Worm (Caenorhabditis elegans) whole organism, young adult: ENCODE data around the gene C56G2.5.

Experiments used
- C06A6.2 ChIP-seq: fragments of 200-800 bp; sonication (Bioruptor generic); conservative IDR thresholded peaks from 2 replicates; pipeline ENCODE4 v1.3.6; 2022; ENCODE audit warnings: missing genetic modification characterization, missing compliant biosample characterization
- C17E4.6 ChIP-seq: fragments of 200-800 bp; sonication (Bioruptor generic); IDR thresholded peaks from 2 replicates; pipeline ENCODE4 v1.3.6; 2022; ENCODE audit warnings: missing genetic modification reagents, missing genetic modification characterization, missing compliant biosample characterization
- ama-1 ChIP-seq, 3 experiments: fragments of 150-350 bp in 1 of 3; sonication (generic microtip) in 2 of 3; optimal IDR thresholded peaks; 2 replicates each; lab custom pipeline; 2014 to 2018; ENCODE audit warnings: missing biosample characterization in 2 of 3, missing genetic modification characterization in 2 of 3, missing genetic modification reagents in 2 of 3
- dox-1 ChIP-seq: fragments of 200-800 bp; sonication (Bioruptor generic); IDR thresholded peaks from 2 replicates; pipeline ENCODE4 v1.3.6; 2022; ENCODE audit warnings: missing genetic modification reagents, missing genetic modification characterization, missing compliant biosample characterization
- hlh-12 ChIP-seq: sonication (generic microtip); optimal IDR thresholded peaks from 2 replicates; lab custom pipeline; 2016; ENCODE audit warnings: missing genetic modification characterization, missing compliant biosample characterization
- nhr-120 ChIP-seq: fragments of 200-800 bp; sonication (Bioruptor generic); IDR thresholded peaks from 2 replicates; pipeline ENCODE4 v1.3.6; 2022; ENCODE audit warnings: missing genetic modification characterization, missing compliant biosample characterization
- nhr-80 ChIP-seq: sonication (generic microtip); optimal IDR thresholded peaks from 2 replicates; lab custom pipeline; 2016; ENCODE audit warnings: missing genetic modification characterization, missing compliant biosample characterization
- snpc-4 ChIP-seq, 5 experiments: fragments of 150-350 bp in 1 of 5; sonication (generic microtip) in 4 of 5; optimal IDR thresholded peaks; 2 replicates each; lab custom pipeline; 2014 to 2018; ENCODE audit warnings: missing genetic modification characterization in 5 of 5, missing biosample characterization in 3 of 5, antibody characterized with exemption in 2 of 5, mild to moderate bottlenecking in 2 of 5, missing compliant biosample characterization in 2 of 5, missing genotype in 2 of 5, moderate library complexity in 2 of 5, missing genetic modification reagents in 1 of 5
- ztf-26 ChIP-seq: sonication (generic microtip); optimal IDR thresholded peaks from 2 replicates; lab custom pipeline; 2017; ENCODE audit warnings: missing genetic modification characterization, missing compliant biosample characterization

- TF ChIP-seq hlh-12 (tag; lab: Kevin White, UChicago): no peak
- TF ChIP-seq snpc-4 (GFP tag; optimal IDR thresholded peaks at IDR 0.05; lab: Kevin White, UChicago): no peak
- TF ChIP-seq snpc-4 (tag; optimal IDR thresholded peaks at IDR 0.05; lab: Kevin White, UChicago): no peak
- no peak for TF ChIP-seq dox-1 (GFP tag; lab: Robert Waterston, UW)
- TF ChIP-seq C17E4.6: no peak
- TF ChIP-seq ztf-26 (tag; lab: Kevin White, UChicago): no peak
- no peak for TF ChIP-seq nhr-120 (GFP tag; lab: Robert Waterston, UW)
- no peak for TF ChIP-seq C06A6.2 (GFP tag; lab: Robert Waterston, UW)
- TF ChIP-seq ama-1 (optimal IDR thresholded peaks at IDR 0.05; lab: Kevin White, UChicago): no peak
- no peak for TF ChIP-seq ama-1 (GFP tag; optimal IDR thresholded peaks at IDR 0.05; lab: Kevin White, UChicago)
- no peak for TF ChIP-seq nhr-80
Observed at ce11 chrIII:6334364-6334763, 10.3 kb upstream of the C56G2.5 start.
